Fruit fly (Drosophila melanogaster) whole organism, adult: ENCODE results near the gene Zwilch.

Source experiments
- CG11617 ChIP-seq: fragments of 200-800 bp; sonication (Bioruptor generic); optimal IDR thresholded peaks from 2 replicates; lab custom pipeline; 2017; ENCODE audit warnings: mild to moderate bottlenecking, missing biosample characterization, missing genetic modification reagents, missing genetic modification characterization
- CG12768 ChIP-seq: fragments of 200-800 bp; sonication (Bioruptor generic); optimal IDR thresholded peaks from 2 replicates; lab custom pipeline; 2017; ENCODE audit warnings: missing biosample characterization, missing genetic modification characterization, mild to moderate bottlenecking, moderate library complexity, missing genetic modification reagents
- CG14711 ChIP-seq: fragments of 200-800 bp; sonication (Bioruptor generic); optimal IDR thresholded peaks from 2 replicates; lab custom pipeline; 2018; ENCODE audit warnings: missing biosample characterization, mild to moderate bottlenecking, missing genetic modification characterization, moderate library complexity
- CG1620 ChIP-seq: fragments of 200-800 bp; sonication (Bioruptor generic); optimal IDR thresholded peaks from 2 replicates; lab custom pipeline; 2016; ENCODE audit warnings: missing biosample characterization, missing genetic modification characterization
- CG33017 ChIP-seq: fragments of 200-800 bp; sonication (Bioruptor generic); optimal IDR thresholded peaks from 2 replicates; lab custom pipeline; 2018; ENCODE audit warnings: missing biosample characterization, mild to moderate bottlenecking, missing genetic modification characterization, moderate library complexity
- CG5204 ChIP-seq: fragments of 200-800 bp; sonication (Bioruptor generic); optimal IDR thresholded peaks from 2 replicates; lab custom pipeline; 2016; ENCODE audit warnings: missing biosample characterization, missing genetic modification characterization
- CG7045 ChIP-seq: fragments of 200-800 bp; sonication (Bioruptor generic); optimal IDR thresholded peaks from 2 replicates; lab custom pipeline; 2017; ENCODE audit warnings: missing biosample characterization, mild to moderate bottlenecking, missing genetic modification characterization
- CG7101 ChIP-seq: fragments of 200-800 bp; sonication (Bioruptor generic); optimal IDR thresholded peaks from 2 replicates; lab custom pipeline; 2018; ENCODE audit warnings: missing biosample characterization, mild to moderate bottlenecking, missing genetic modification characterization, moderate library complexity
- Clk ChIP-seq: fragments of 200-800 bp; sonication (Bioruptor generic); optimal IDR thresholded peaks from 2 replicates; lab custom pipeline; 2017; ENCODE audit warnings: missing biosample characterization, missing genetic modification characterization
- Crg-1 ChIP-seq: fragments of 200-800 bp; sonication (Bioruptor generic); optimal IDR thresholded peaks from 2 replicates; lab custom pipeline; 2016; ENCODE audit warnings: missing biosample characterization, missing genetic modification characterization
- Hr96 ChIP-seq: fragments of 200-800 bp; sonication (Bioruptor generic); optimal IDR thresholded peaks from 2 replicates; lab custom pipeline; 2016; ENCODE audit warnings: missing biosample characterization, missing genetic modification characterization
- Mnt ChIP-seq: fragments of 200-800 bp; sonication (Bioruptor generic); optimal IDR thresholded peaks from 2 replicates; lab custom pipeline; 2016; ENCODE audit warnings: missing biosample characterization, mild to moderate bottlenecking, missing genetic modification characterization
- bab1 ChIP-seq: fragments of 200-800 bp; sonication (Bioruptor generic); optimal IDR thresholded peaks from 3 replicates; lab custom pipeline; 2019; ENCODE audit warnings: missing biosample characterization, mild to moderate bottlenecking, missing genetic modification characterization, moderate library complexity
- cic ChIP-seq: fragments of 200-800 bp; sonication (Bioruptor generic); optimal IDR thresholded peaks from 2 replicates; lab custom pipeline; 2017; ENCODE audit warnings: missing biosample characterization, mild to moderate bottlenecking, missing genetic modification characterization, moderate library complexity
- cnc ChIP-seq, 2 experiments: fragments of >200 bp; optimal IDR thresholded peaks; 2 replicates each; lab custom pipeline; 2017
- kay ChIP-seq: fragments of 200-800 bp; sonication (Bioruptor generic); peaks from one replicate; lab custom pipeline; 2016; ENCODE audit warnings: missing biosample characterization, missing genetic modification characterization, borderline replicate concordance
- ovo ChIP-seq: fragments of 200-800 bp; sonication (Bioruptor generic); optimal IDR thresholded peaks from 2 replicates; lab custom pipeline; 2016; ENCODE audit warnings: missing biosample characterization, missing genetic modification characterization
- pad ChIP-seq: fragments of 200-800 bp; sonication (Bioruptor generic); optimal IDR thresholded peaks from 3 replicates; lab custom pipeline; 2017; ENCODE audit warnings: missing biosample characterization, missing genetic modification characterization, mild to moderate bottlenecking, moderate library complexity, missing genetic modification reagents
- tj ChIP-seq: fragments of 200-800 bp; sonication (Bioruptor generic); optimal IDR thresholded peaks from 3 replicates; lab custom pipeline; 2017; ENCODE audit warnings: missing biosample characterization, mild to moderate bottlenecking, missing genetic modification characterization, moderate library complexity
- toe ChIP-seq: fragments of 200-800 bp; sonication (Bioruptor generic); optimal IDR thresholded peaks from 2 replicates; lab custom pipeline; 2016; ENCODE audit warnings: missing biosample characterization, missing genetic modification characterization

Zwilch gene

DNA sequence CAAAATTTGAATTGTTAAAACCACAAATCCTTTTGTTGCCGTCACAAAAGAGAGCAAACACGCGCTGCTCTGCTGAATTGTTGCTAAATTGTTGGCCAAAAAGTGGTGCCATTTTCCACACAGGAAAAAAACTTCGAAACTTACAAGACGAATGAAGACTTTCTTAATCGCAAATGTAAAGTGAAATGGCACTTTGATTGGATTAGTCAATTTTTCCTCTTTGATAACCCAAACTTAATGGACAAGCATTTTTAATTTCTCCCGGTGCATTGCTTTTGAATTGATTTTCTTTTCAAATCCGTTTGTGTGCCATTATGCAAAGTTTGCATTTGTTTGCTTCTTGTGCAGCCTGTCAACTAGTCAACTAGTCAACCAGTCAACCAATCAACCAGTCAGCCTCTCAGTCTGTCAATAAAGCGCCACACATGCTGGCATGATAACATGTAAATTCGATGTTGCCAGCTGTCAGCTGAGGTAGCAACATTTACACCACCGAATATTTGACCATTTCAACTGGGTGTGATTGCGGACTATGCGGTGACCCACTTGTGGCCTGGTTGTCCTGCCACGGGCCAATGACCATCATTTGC, 30.0 kb upstream of the Zwilch start:
- TF ChIP-seq CG1620 (no peak), CG7045 (GFP tag; lab: Kevin White, UChicago) (no peak), tj (GFP tag; lab: Kevin White, UChicago) (no peak), Crg-1 (GFP tag; lab: Kevin White, UChicago) (no peak), CG7101 (tag; lab: Kevin White, UChicago) (no peak), Hr96 (no peak), CG12768 (GFP tag; lab: Kevin White, UChicago) (no peak), ovo (GFP tag; lab: Kevin White, UChicago) (no peak), cnc (optimal IDR thresholded peaks at IDR 0.05; lab: Kevin White, UChicago) (no peak), CG14711 (tag; lab: Kevin White, UChicago) (no peak), kay (GFP tag; lab: Kevin White, UChicago) (no peak), pad (GFP tag; lab: Kevin White, UChicago) (no peak), Clk (GFP tag; lab: Kevin White, UChicago) (no peak), CG5204 (GFP tag; lab: Kevin White, UChicago) (no peak), cic (GFP tag; lab: Kevin White, UChicago) (no peak)

DNA sequence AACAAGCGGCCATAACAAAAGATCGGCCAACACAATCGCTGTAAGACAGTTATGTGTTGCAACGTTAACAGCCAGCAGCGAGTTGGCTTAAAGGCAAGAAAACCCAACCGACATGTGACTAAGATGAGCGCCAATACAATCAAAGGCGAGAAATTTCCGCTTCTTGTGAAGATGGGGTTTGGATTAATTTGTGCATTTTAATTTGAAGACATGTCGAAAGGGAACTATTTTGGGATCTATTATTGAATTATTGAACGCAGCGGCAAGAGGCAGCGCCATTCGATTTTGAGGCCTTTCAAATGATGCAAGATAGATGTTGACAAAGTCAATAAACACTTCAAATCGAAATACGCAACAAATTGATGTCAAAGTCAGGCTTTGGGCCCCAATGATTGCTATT, 27.9 kb upstream of the Zwilch start:
- TF ChIP-seq CG5204 (GFP tag; lab: Kevin White, UChicago), result no peak
- no peak for TF ChIP-seq CG33017 (tag; lab: Kevin White, UChicago)
- no peak for TF ChIP-seq Hr96
- TF ChIP-seq CG12768 (GFP tag; lab: Kevin White, UChicago), result no peak
- TF ChIP-seq CG14711 (tag; lab: Kevin White, UChicago), result no peak
- no peak for TF ChIP-seq toe (GFP tag; lab: Kevin White, UChicago)
- TF ChIP-seq pad (GFP tag; lab: Kevin White, UChicago), result no peak
- no peak for TF ChIP-seq bab1 (GFP tag; lab: Kevin White, UChicago)
- no peak for TF ChIP-seq CG1620
- no peak for TF ChIP-seq cic (GFP tag; lab: Kevin White, UChicago)
- TF ChIP-seq tj (GFP tag; lab: Kevin White, UChicago), result no peak
- no peak for TF ChIP-seq cnc (optimal IDR thresholded peaks at IDR 0.05; lab: Kevin White, UChicago)
- no peak for TF ChIP-seq CG11617 (GFP tag; lab: Kevin White, UChicago)
- TF ChIP-seq ovo (GFP tag; lab: Kevin White, UChicago), result no peak
- TF ChIP-seq Mnt (GFP tag; lab: Kevin White, UChicago), result no peak
- no peak for TF ChIP-seq Crg-1 (GFP tag; lab: Kevin White, UChicago)

DNA sequence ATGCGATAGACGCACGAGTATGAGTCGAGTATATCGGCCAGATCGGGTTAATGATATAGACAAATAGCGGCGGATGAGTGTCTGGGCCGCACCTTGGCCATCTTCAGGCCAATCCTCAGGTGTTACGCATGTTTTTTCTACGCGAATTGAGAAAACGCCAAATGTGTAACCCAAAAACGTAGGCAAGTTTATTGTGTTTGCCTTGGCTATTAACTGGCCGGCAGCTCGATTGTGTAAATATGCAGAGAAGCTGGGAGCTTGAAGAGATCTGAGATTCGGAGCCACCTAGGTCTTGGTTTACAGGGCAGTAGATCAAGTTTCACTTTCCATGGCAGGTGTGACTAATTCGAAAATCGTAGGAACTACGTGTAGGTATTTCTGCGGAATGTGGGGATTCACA, 26.8 kb upstream of the Zwilch start:
- TF ChIP-seq Hr96, result no peak
- TF ChIP-seq CG1620, result no peak
- no peak for TF ChIP-seq Crg-1 (GFP tag; lab: Kevin White, UChicago)
- no peak for TF ChIP-seq CG11617 (GFP tag; lab: Kevin White, UChicago)
- no peak for TF ChIP-seq Clk (GFP tag; lab: Kevin White, UChicago)
- no peak for TF ChIP-seq tj (GFP tag; lab: Kevin White, UChicago)
- no peak for TF ChIP-seq ovo (GFP tag; lab: Kevin White, UChicago)
- TF ChIP-seq CG33017 (tag; lab: Kevin White, UChicago), result no peak
- no peak for TF ChIP-seq pad (GFP tag; lab: Kevin White, UChicago)
- TF ChIP-seq CG14711 (tag; lab: Kevin White, UChicago), result no peak
- no peak for TF ChIP-seq CG5204 (GFP tag; lab: Kevin White, UChicago)
- no peak for TF ChIP-seq toe (GFP tag; lab: Kevin White, UChicago)
- TF ChIP-seq CG12768 (GFP tag; lab: Kevin White, UChicago), result no peak
- no peak for TF ChIP-seq cnc (optimal IDR thresholded peaks at IDR 0.05; lab: Kevin White, UChicago)
- no peak for TF ChIP-seq Mnt (GFP tag; lab: Kevin White, UChicago)
- no peak for TF ChIP-seq CG7101 (tag; lab: Kevin White, UChicago)
- no peak for TF ChIP-seq cic (GFP tag; lab: Kevin White, UChicago)
- no peak for TF ChIP-seq CG7045 (GFP tag; lab: Kevin White, UChicago)
- TF ChIP-seq bab1 (GFP tag; lab: Kevin White, UChicago), result no peak
- TF ChIP-seq kay (GFP tag; lab: Kevin White, UChicago), result no peak

DNA sequence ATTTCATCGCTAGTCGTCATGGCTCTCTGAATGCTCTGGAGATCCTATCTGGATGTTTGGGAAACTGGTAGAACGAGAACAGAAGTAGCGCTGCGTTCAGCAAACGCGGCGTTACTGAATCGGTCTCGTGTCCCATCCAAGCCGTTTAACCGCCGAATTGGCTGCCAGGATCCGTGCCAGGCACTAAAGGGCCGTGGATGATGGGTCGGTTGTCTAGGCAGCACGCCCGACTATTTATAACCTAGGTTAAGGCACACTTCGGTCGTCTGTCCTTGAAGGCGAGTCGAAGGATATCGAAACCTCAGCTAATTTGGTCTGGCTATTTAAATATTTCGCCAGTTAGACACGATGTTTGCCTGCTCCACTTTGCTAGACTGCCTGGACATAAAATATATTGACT, 22.1 kb upstream of the Zwilch start, which contains the start of gene CG15564:
TSS of gene CG15564 (minus strand) at position 101 of the 400 bp plus-strand sequence.
- TF ChIP-seq Mnt (GFP tag; lab: Kevin White, UChicago) (no peak), ovo (GFP tag; lab: Kevin White, UChicago) (no peak), tj (GFP tag; lab: Kevin White, UChicago) (no peak), pad (GFP tag; lab: Kevin White, UChicago) (no peak), Clk (GFP tag; lab: Kevin White, UChicago) (no peak), bab1 (GFP tag; lab: Kevin White, UChicago) (no peak), cnc (optimal IDR thresholded peaks at IDR 0.05; lab: Kevin White, UChicago) (no peak), CG1620 (no peak), Hr96 (no peak), CG5204 (GFP tag; lab: Kevin White, UChicago) (no peak), CG7045 (GFP tag; lab: Kevin White, UChicago) (no peak)

DNA sequence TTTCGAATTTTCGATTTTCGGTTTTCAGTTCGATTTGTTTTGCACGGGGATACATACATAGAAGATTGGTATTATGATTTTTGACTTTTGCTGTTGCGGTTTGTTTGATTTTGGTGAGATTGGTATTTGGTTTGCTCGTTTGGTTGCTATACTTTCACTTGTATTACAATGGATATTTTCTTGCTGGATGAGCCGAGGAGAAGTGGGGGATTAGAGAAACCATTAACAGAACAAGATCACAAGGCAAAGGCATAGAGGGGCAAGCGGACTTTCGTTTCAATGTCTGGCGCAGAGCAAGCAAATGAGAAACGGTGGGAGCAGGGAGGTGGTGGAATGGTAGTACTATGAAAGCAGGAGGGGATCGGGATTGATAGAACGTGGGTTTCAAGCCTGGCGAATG, 19.1 kb upstream of the Zwilch start, which contains the start of gene CG15563:
TSS of gene CG15563 (minus strand) at position 101 of the 400 bp plus-strand sequence.
- TF ChIP-seq pad (GFP tag; lab: Kevin White, UChicago) (no peak), Crg-1 (GFP tag; lab: Kevin White, UChicago) (no peak), bab1 (GFP tag; lab: Kevin White, UChicago) (no peak), ovo (GFP tag; lab: Kevin White, UChicago) (no peak), CG14711 (tag; lab: Kevin White, UChicago) (no peak)
